Worm (Caenorhabditis elegans): Measurements from ENCODE around the gene fbxb-39.
"Not testable (repeated sequence)": the region's sequence is repeated elsewhere in the genome, so short reads cannot be mapped to it uniquely, and the experiment has no call there.

fbxb-39 gene

DNA sequence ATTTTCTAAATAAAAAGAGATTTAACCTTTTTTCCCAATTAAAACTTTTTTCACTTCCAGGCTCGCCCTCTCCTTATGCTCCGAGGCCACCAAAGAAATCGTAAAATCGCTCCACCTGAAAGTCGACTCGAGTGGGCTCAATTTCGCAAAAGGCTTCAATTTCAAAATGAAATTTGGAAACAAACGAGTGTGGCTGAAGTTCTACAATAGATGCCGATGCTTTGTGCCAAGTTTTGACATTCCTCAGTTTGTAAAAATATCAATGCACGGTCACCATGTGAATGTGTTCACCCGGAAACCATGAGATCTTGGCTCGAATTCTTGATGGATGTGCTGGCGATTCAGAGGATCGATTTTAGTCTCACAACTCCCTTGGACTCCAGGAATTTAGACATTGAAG lies 13.7 kb downstream of the fbxb-39 start, which contains the start of gene M01D1.12:
M01D1.12 (plus strand) TSS at position 301 of the 400 bp plus-strand sequence.
- TF ChIP-seq T22C8.4 (GFP tag; IDR thresholded peaks at IDR 0.05) (no peak), med-1 (GFP tag; optimal IDR thresholded peaks at IDR 0.05; ENCODE audit: insufficient read depth) (no peak), tab-1 (GFP tag; IDR thresholded peaks at IDR 0.05) (no peak), ref-1 (GFP tag; conservative IDR thresholded peaks at IDR 0.05) (no peak), ztf-29 (GFP tag; IDR thresholded peaks at IDR 0.05) (no peak), klf-2 (GFP tag; conservative IDR thresholded peaks at IDR 0.05) (no peak)

DNA sequence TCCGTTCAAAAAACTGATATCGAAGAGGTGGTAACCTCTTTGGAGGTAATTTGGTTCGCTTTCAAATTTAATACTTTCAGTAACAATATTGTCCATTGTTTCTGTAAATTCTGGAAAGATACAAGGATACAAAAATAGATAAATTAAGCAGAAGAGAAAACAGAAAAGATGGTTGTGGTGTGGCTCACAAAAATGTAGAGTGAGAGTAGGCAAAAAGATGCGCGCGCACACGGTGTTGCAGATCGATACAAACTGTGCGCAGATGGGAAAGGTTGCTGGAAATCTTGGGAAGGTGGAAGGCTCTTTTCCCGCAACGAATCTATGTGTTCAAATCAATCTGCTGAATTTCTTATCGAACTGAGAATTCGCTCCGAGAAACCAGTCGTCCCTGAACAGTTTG lies 15.7 kb downstream of the fbxb-39 start, which contains the start of gene btb-11:
btb-11 (minus strand) TSS at position 101 of the 400 bp plus-strand sequence.
- TF ChIP-seq cog-1 (tag; optimal IDR thresholded peaks at IDR 0.05); flt-1 (GFP tag; IDR thresholded peaks at IDR 0.05); ref-1 (GFP tag; conservative IDR thresholded peaks at IDR 0.05): not testable (repeated sequence)

DNA sequence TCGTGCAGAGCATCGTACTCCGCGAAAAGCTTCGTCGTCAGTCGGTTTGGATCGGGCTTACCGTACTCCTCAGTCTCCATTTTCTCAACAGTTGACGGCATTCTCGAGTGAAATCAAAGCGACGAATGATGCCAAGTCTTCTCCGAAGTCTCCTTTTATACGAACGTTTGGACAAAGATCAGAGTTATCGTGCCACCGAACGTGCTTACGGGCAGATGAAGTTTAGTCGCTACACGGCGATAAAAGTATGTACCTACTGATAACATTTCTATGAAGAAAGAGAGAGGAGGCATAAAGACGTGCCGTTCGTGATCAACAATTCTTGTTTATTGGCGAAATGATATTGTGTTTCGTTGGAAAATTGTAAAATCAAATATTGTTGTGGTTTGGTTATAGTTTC lies 34.0 kb downstream of the fbxb-39 start, which contains the start of gene F45D11.14:
F45D11.14 (minus strand) TSS at position 101 of the 400 bp plus-strand sequence.
- not testable (repeated sequence) for TF ChIP-seq flt-1, T22C8.4, ztf-23 (GFP tag; IDR thresholded peaks at IDR 0.05)

DNA sequence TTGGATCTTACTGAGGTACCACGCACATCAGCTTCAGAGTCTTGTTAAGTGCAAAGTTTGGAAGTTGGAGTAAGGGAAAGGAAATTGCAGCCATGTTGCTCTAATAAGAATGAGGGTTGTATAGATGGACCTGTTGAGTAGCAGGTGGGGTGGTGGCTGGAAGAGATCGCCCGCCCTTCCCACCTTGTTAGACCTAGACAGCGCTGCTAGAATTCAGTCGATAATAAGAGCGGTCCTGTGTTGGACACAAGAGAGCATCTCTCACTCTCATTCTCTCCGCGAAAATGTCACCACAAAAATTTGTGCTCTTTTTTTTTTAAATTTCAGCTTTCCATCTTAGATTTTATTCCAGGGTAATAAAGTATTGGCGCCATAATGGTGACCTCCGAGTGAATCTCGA lies 39.0 kb downstream of the fbxb-39 start, which contains the start of the genes fbxb-30 and F45D11.5:
fbxb-30 (minus strand) TSS at position 101 of the 400 bp plus-strand sequence.
F45D11.5 (plus strand) TSS at position 352 of the 400 bp plus-strand sequence.
- TF ChIP-seq ztf-23 (GFP tag; IDR thresholded peaks at IDR 0.05): no peak
- no peak for TF ChIP-seq cog-1 (tag; optimal IDR thresholded peaks at IDR 0.05)
- no peak for TF ChIP-seq klf-2 (GFP tag; conservative IDR thresholded peaks at IDR 0.05)
- no peak for TF ChIP-seq tab-1 (GFP tag; IDR thresholded peaks at IDR 0.05)
- no peak for TF ChIP-seq flt-1 (GFP tag; IDR thresholded peaks at IDR 0.05)
- TF ChIP-seq ztf-29 (GFP tag; IDR thresholded peaks at IDR 0.05): no peak
- no peak for TF ChIP-seq ref-1 (GFP tag; conservative IDR thresholded peaks at IDR 0.05)
- TF ChIP-seq T22C8.4 (GFP tag; IDR thresholded peaks at IDR 0.05): no peak
- no peak for TF ChIP-seq med-1 (GFP tag; optimal IDR thresholded peaks at IDR 0.05; ENCODE audit: insufficient read depth)

DNA sequence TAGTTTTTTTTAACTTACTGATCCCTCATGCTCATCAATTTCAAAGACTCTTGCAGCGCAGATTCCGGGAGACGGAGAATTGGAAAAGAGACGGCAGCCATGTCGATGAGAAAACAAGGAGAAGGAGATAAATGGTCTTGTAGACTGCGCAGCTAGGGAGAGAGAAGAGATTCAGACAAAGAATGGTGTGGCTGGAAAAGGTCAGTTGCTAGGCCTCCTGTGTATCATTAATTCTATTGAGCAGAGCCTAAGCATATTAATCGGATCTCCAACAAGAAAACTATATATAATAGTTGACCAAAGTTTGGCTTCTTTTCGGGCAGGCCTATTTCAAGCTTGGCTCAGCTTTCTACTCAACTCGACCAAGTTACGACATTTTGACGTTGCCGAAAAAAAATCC lies 40.9 kb downstream of the fbxb-39 start, which contains the start of gene fbxb-29:
fbxb-29 (minus strand) TSS at position 101 of the 400 bp plus-strand sequence.
- TF ChIP-seq med-1 (GFP tag; optimal IDR thresholded peaks at IDR 0.05; ENCODE audit: insufficient read depth): no peak
- no peak for TF ChIP-seq T22C8.4 (GFP tag; IDR thresholded peaks at IDR 0.05)
- TF ChIP-seq ztf-29 (GFP tag; IDR thresholded peaks at IDR 0.05): no peak
- TF ChIP-seq ref-1 (GFP tag; conservative IDR thresholded peaks at IDR 0.05): no peak
- TF ChIP-seq tab-1 (GFP tag; IDR thresholded peaks at IDR 0.05): no peak
- TF ChIP-seq klf-2 (GFP tag; conservative IDR thresholded peaks at IDR 0.05): no peak
- no peak for TF ChIP-seq ztf-23 (GFP tag; IDR thresholded peaks at IDR 0.05)
- no peak for TF ChIP-seq flt-1 (GFP tag; IDR thresholded peaks at IDR 0.05)
- TF ChIP-seq cog-1 (tag; optimal IDR thresholded peaks at IDR 0.05): no peak

DNA sequence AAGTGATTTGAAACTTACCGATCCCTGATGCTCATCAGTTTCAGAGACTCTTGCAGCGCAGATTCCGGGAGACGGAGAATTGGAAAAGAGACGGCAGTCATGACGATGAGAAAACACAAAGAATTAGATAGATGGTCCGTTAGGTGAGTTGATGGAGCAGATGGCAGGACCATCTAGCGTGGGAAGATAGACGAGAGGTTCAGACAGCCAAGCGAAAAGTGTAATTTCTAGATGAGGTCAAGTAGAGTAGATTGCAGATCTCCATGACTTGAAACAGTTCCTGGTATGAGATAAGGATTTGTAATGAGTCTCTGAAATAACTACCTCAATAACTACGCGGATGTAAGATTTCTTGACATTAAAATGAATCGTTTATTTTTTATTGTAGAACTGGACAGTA lies 44.3 kb downstream of the fbxb-39 start, which contains the start of gene F45D11.11:
F45D11.11 (minus strand) TSS at position 101 of the 400 bp plus-strand sequence.
- not testable (repeated sequence) for TF ChIP-seq ref-1 (GFP tag; conservative IDR thresholded peaks at IDR 0.05); ztf-23 (GFP tag; IDR thresholded peaks at IDR 0.05); med-1 (GFP tag; optimal IDR thresholded peaks at IDR 0.05; ENCODE audit: insufficient read depth)

DNA sequence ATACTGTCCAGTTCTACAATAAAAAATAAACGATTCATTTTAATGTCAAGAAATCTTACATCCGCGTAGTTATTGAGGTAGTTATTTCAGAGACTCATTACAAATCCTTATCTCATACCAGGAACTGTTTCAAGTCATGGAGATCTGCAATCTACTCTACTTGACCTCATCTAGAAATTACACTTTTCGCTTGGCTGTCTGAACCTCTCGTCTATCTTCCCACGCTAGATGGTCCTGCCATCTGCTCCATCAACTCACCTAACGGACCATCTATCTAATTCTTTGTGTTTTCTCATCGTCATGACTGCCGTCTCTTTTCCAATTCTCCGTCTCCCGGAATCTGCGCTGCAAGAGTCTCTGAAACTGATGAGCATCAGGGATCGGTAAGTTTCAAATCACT lies 46.1 kb downstream of the fbxb-39 start, which contains the start of gene F45D11.7:
F45D11.7 (plus strand) TSS at position 301 of the 400 bp plus-strand sequence.
- TF ChIP-seq T22C8.4, ztf-29, ztf-23 (GFP tag; IDR thresholded peaks at IDR 0.05): not testable (repeated sequence)

DNA sequence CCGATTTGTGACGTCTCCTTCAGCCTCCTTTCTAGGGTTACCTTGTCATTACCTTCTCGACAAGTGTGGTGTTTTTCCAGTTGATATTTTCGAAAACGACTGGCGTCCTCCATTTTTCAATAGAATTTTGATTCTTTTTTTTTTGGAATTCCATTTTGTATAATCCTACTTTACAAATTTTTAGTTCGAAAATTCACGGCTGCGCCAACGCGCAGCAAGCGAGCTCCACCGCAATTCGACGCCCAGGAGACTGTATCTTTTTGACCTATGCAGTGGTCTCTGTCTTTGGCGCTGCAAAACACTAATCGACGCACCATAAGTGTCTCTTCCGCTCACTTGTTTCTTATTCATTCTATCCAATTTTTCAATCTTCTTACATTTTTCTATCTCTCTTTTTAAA lies 49.1 kb downstream of the fbxb-39 start, which contains the start of gene fbxc-42:
fbxc-42 (plus strand) TSS at position 301 of the 400 bp plus-strand sequence.
- TF ChIP-seq T22C8.4 (GFP tag; IDR thresholded peaks at IDR 0.05): no peak
- TF ChIP-seq klf-2 (GFP tag; conservative IDR thresholded peaks at IDR 0.05): no peak
- no peak for TF ChIP-seq tab-1 (GFP tag; IDR thresholded peaks at IDR 0.05)
- no peak for TF ChIP-seq ztf-29 (GFP tag; IDR thresholded peaks at IDR 0.05)
- TF ChIP-seq ztf-23 (GFP tag; IDR thresholded peaks at IDR 0.05): no peak
- TF ChIP-seq ref-1 (GFP tag; conservative IDR thresholded peaks at IDR 0.05): no peak
- TF ChIP-seq cog-1 (tag; optimal IDR thresholded peaks at IDR 0.05): no peak
- TF ChIP-seq med-1 (GFP tag; optimal IDR thresholded peaks at IDR 0.05; ENCODE audit: insufficient read depth): no peak

Measured in whole organism, midembryonic.